Fruit fly (Drosophila melanogaster) whole organism, embryonic: ENCODE measurements around the gene Zip89B.

Source experiments
- Adf1 ChIP-seq: fragments of 200-800 bp; sonication (Bioruptor generic); IDR thresholded peaks from 2 replicates; pipeline ENCODE4 v1.3.6; 2022; ENCODE audit warnings: missing biosample characterization, missing genetic modification characterization
- Atf-2 ChIP-seq: fragments of 200-800 bp; sonication (Bioruptor generic); optimal IDR thresholded peaks from 2 replicates; lab custom pipeline; 2016; ENCODE audit warnings: missing biosample characterization, missing genetic modification characterization
- CG1024 ChIP-seq: fragments of 200-800 bp; sonication (Bioruptor generic); IDR thresholded peaks from 2 replicates; pipeline ENCODE4 v1.3.6; 2022; ENCODE audit warnings: missing biosample characterization, missing genetic modification characterization
- CG10431 ChIP-seq: fragments of 200-800 bp; sonication (Bioruptor generic); optimal IDR thresholded peaks from 3 replicates; lab custom pipeline; 2018; ENCODE audit warnings: missing biosample characterization, mild to moderate bottlenecking, missing genetic modification characterization
- CG10565 ChIP-seq: fragments of 200-800 bp; sonication (Bioruptor generic); optimal IDR thresholded peaks from 3 replicates; lab custom pipeline; 2016; ENCODE audit warnings: missing biosample characterization, mild to moderate bottlenecking, missing genetic modification characterization
- CG10959 ChIP-seq: fragments of 200-800 bp; sonication (Bioruptor generic); IDR thresholded peaks from 2 replicates; pipeline ENCODE4 v1.3.6; 2022; ENCODE audit warnings: missing biosample characterization, missing genetic modification characterization
- CG12299 ChIP-seq: fragments of 200-800 bp; sonication (Bioruptor generic); optimal IDR thresholded peaks from 2 replicates; lab custom pipeline; 2018; ENCODE audit warnings: missing biosample characterization, mild to moderate bottlenecking, missing genetic modification characterization
- CG12659 ChIP-seq: fragments of 200-800 bp; sonication (Bioruptor generic); optimal IDR thresholded peaks from 3 replicates; lab custom pipeline; 2017; ENCODE audit warnings: mild to moderate bottlenecking, missing biosample characterization, missing genetic modification reagents, missing genetic modification characterization
- CG12942 ChIP-seq: fragments of 200-800 bp; sonication (Bioruptor generic); optimal IDR thresholded peaks from 3 replicates; lab custom pipeline; 2016; ENCODE audit warnings: missing biosample characterization, missing genetic modification characterization
- CG14441 ChIP-seq: fragments of 200-800 bp; sonication (Bioruptor generic); IDR thresholded peaks from 2 replicates; pipeline ENCODE4 v1.3.6; 2022; ENCODE audit warnings: missing biosample characterization, missing genetic modification characterization
- CG14710 ChIP-seq: fragments of 200-800 bp; sonication (Bioruptor generic); optimal IDR thresholded peaks from 3 replicates; lab custom pipeline; 2019; ENCODE audit warnings: missing biosample characterization, mild to moderate bottlenecking, missing genetic modification characterization, moderate library complexity
- CG15073 ChIP-seq: fragments of 200-800 bp; sonication (Bioruptor generic); optimal IDR thresholded peaks from 2 replicates; lab custom pipeline; 2016; ENCODE audit warnings: missing biosample characterization, missing genetic modification characterization
- CG17568 ChIP-seq: fragments of 200-800 bp; sonication (Bioruptor generic); optimal IDR thresholded peaks from 2 replicates; lab custom pipeline; 2018; ENCODE audit warnings: missing biosample characterization, mild to moderate bottlenecking, missing genetic modification characterization, moderate library complexity
- CG18599 ChIP-seq: fragments of 200-800 bp; sonication (Bioruptor generic); optimal IDR thresholded peaks from 3 replicates; lab custom pipeline; 2017; ENCODE audit warnings: missing biosample characterization, missing genetic modification characterization, mild to moderate bottlenecking, moderate library complexity, missing genetic modification reagents
- CG2202 ChIP-seq: fragments of 200-800 bp; sonication (Bioruptor generic); optimal IDR thresholded peaks from 2 replicates; lab custom pipeline; 2018; ENCODE audit warnings: missing biosample characterization, mild to moderate bottlenecking, missing genetic modification characterization
- CG30403 ChIP-seq: fragments of 200-800 bp; sonication (Bioruptor generic); optimal IDR thresholded peaks from 3 replicates; lab custom pipeline; 2016; ENCODE audit warnings: missing biosample characterization, missing genetic modification characterization
- CG4707 ChIP-seq: fragments of 200-800 bp; sonication (Bioruptor generic); optimal IDR thresholded peaks from 2 replicates; lab custom pipeline; 2018; ENCODE audit warnings: missing biosample characterization, mild to moderate bottlenecking, missing genetic modification characterization, moderate library complexity
- CG4730 ChIP-seq: fragments of 200-800 bp; sonication (Bioruptor generic); IDR thresholded peaks from 2 replicates; pipeline ENCODE4 v1.3.6; 2022; ENCODE audit warnings: missing biosample characterization, missing genetic modification characterization
- CG6654 ChIP-seq: fragments of 200-800 bp; sonication (Bioruptor generic); optimal IDR thresholded peaks from 2 replicates; lab custom pipeline; 2017; ENCODE audit warnings: missing biosample characterization, mild to moderate bottlenecking, missing genetic modification characterization
- CG8089 ChIP-seq: fragments of 200-800 bp; sonication (Bioruptor generic); optimal IDR thresholded peaks from 3 replicates; lab custom pipeline; 2016; ENCODE audit warnings: missing biosample characterization, missing genetic modification characterization
- CG8388 ChIP-seq: fragments of 200-800 bp; sonication (Bioruptor generic); optimal IDR thresholded peaks from 2 replicates; lab custom pipeline; 2019; ENCODE audit warnings: missing biosample characterization, mild to moderate bottlenecking, missing genetic modification characterization, moderate library complexity
- CHES-1-like ChIP-seq: fragments of 200-800 bp; sonication (Bioruptor generic); optimal IDR thresholded peaks from 2 replicates; lab custom pipeline; 2016; ENCODE audit warnings: missing biosample characterization, missing genetic modification characterization
- ERR ChIP-seq: fragments of 200-800 bp; sonication (Bioruptor generic); optimal IDR thresholded peaks from 2 replicates; lab custom pipeline; 2016; ENCODE audit warnings: missing biosample characterization, missing genetic modification characterization
- Ets65A ChIP-seq: fragments of 200-800 bp; sonication (Bioruptor generic); peaks from one replicate; lab custom pipeline; 2016; ENCODE audit warnings: missing biosample characterization, missing genetic modification characterization
- Ets97D ChIP-seq: fragments of 200-800 bp; sonication (Bioruptor generic); optimal IDR thresholded peaks from 3 replicates; lab custom pipeline; 2016; ENCODE audit warnings: missing biosample characterization, missing genetic modification characterization
- Fer3 ChIP-seq: fragments of 200-800 bp; sonication (Bioruptor generic); optimal IDR thresholded peaks from 2 replicates; lab custom pipeline; 2018; ENCODE audit warnings: missing biosample characterization, mild to moderate bottlenecking, missing genetic modification characterization, moderate library complexity
- HHEX ChIP-seq: fragments of 200-800 bp; sonication (Bioruptor generic); optimal IDR thresholded peaks from 3 replicates; lab custom pipeline; 2017; ENCODE audit warnings: missing biosample characterization, mild to moderate bottlenecking, missing genetic modification characterization, missing genetic modification reagents
- HLH54F ChIP-seq: fragments of 200-800 bp; sonication (Bioruptor generic); optimal IDR thresholded peaks from 3 replicates; lab custom pipeline; 2016; ENCODE audit warnings: missing biosample characterization, missing genetic modification characterization
- Hmr ChIP-seq: fragments of 200-800 bp; sonication (Bioruptor generic); optimal IDR thresholded peaks from 3 replicates; lab custom pipeline; 2017; ENCODE audit warnings: mild to moderate bottlenecking, missing biosample characterization, missing genetic modification reagents, missing genetic modification characterization
- Hr78 ChIP-seq, 2 experiments: fragments of 200-800 bp in 1 of 2; fragments of >200 bp in 1 of 2; sonication (Bioruptor generic) in 1 of 2; optimal IDR thresholded peaks; 2 replicates each; lab custom pipeline; 2017 to 2019; ENCODE audit warnings: missing biosample characterization in 2 of 2, missing genetic modification characterization in 2 of 2, mild to moderate bottlenecking in 1 of 2, moderate library complexity in 1 of 2
- MBD-R2 ChIP-seq: fragments of 200-800 bp; sonication (Bioruptor generic); IDR thresholded peaks from 2 replicates; pipeline ENCODE4 v1.3.6; 2022; ENCODE audit warnings: missing biosample characterization, missing genetic modification characterization
- Max ChIP-seq: fragments of 200-800 bp; sonication (Bioruptor generic); optimal IDR thresholded peaks from 2 replicates; lab custom pipeline; 2016; ENCODE audit warnings: missing biosample characterization, mild to moderate bottlenecking, missing genetic modification characterization
- Myb ChIP-seq: fragments of 200-800 bp; sonication (Bioruptor generic); optimal IDR thresholded peaks from 2 replicates; lab custom pipeline; 2016; ENCODE audit warnings: missing biosample characterization, missing genetic modification characterization
- NC2α ChIP-seq: fragments of 200-800 bp; sonication (Bioruptor generic); optimal IDR thresholded peaks from 2 replicates; lab custom pipeline; 2016; ENCODE audit warnings: missing biosample characterization, missing genetic modification characterization
- Pdp1 ChIP-seq, 2 experiments: fragments of 200-800 bp; sonication (Bioruptor generic); optimal IDR thresholded peaks; 3 replicates each; lab custom pipeline; 2016; ENCODE audit warnings: missing biosample characterization in 2 of 2, missing genetic modification characterization in 2 of 2, mild to moderate bottlenecking in 1 of 2, moderate library complexity in 1 of 2
- Side ChIP-seq: fragments of 200-800 bp; sonication (Bioruptor generic); optimal IDR thresholded peaks from 2 replicates; lab custom pipeline; 2016; ENCODE audit warnings: missing biosample characterization, missing genetic modification characterization
- Six4 ChIP-seq: fragments of 200-800 bp; sonication (Bioruptor generic); optimal IDR thresholded peaks from 2 replicates; lab custom pipeline; 2016; ENCODE audit warnings: missing biosample characterization, missing genetic modification characterization
- bbx ChIP-seq: fragments of 200-800 bp; sonication (Bioruptor generic); IDR thresholded peaks from 2 replicates; pipeline ENCODE4 v1.3.6; 2022; ENCODE audit warnings: missing biosample characterization, missing genetic modification characterization; ENCODE audit not compliant: partially characterized antibody
- ems ChIP-seq: fragments of 200-800 bp; sonication (Bioruptor generic); optimal IDR thresholded peaks from 3 replicates; lab custom pipeline; 2016; ENCODE audit warnings: missing biosample characterization, missing genetic modification characterization
- grau ChIP-seq: fragments of 200-800 bp; optimal IDR thresholded peaks from 3 replicates; lab custom pipeline; 2019; ENCODE audit warnings: missing biosample characterization, mild to moderate bottlenecking, missing genetic modification characterization, moderate library complexity
- lola ChIP-seq, 3 experiments: fragments of >200 bp in 2 of 3; fragments of 200-800 bp in 1 of 3; sonication (Bioruptor generic) in 1 of 3; optimal IDR thresholded peaks; 2 replicates each; lab custom pipeline; 2017 to 2019; ENCODE audit warnings: missing biosample characterization in 3 of 3, missing genetic modification characterization in 3 of 3, mild to moderate bottlenecking in 1 of 3, moderate library complexity in 1 of 3
- luna ChIP-seq: fragments of 200-800 bp; sonication (Bioruptor generic); optimal IDR thresholded peaks from 2 replicates; lab custom pipeline; 2016; ENCODE audit warnings: missing biosample characterization, missing genetic modification characterization
- odd ChIP-seq: fragments of 200-800 bp; sonication (Bioruptor generic); optimal IDR thresholded peaks from 2 replicates; lab custom pipeline; 2017; ENCODE audit warnings: missing biosample characterization, mild to moderate bottlenecking, missing genetic modification characterization
- onecut ChIP-seq: fragments of 200-800 bp; sonication (Bioruptor generic); IDR thresholded peaks from 2 replicates; pipeline ENCODE4 v1.3.6; 2022; ENCODE audit warnings: missing biosample characterization, missing genetic modification characterization
- pho ChIP-seq: fragments of 200-800 bp; sonication (Bioruptor generic); optimal IDR thresholded peaks from 2 replicates; lab custom pipeline; 2016; ENCODE audit warnings: missing biosample characterization, missing genetic modification characterization
- rib ChIP-seq: fragments of 200-800 bp; sonication (Bioruptor generic); IDR thresholded peaks from 2 replicates; pipeline ENCODE4 v1.3.6; 2022; ENCODE audit warnings: missing biosample characterization, missing genetic modification characterization
- row ChIP-seq: fragments of 200-800 bp; sonication (Bioruptor generic); IDR thresholded peaks from 3 replicates; pipeline ENCODE4 v1.3.6; 2022; ENCODE audit warnings: missing biosample characterization, missing genetic modification characterization
- ttk ChIP-seq: fragments of 200-800 bp; sonication (Bioruptor generic); IDR thresholded peaks from 2 replicates; pipeline ENCODE4 v2.1.2; 2022; ENCODE audit warnings: missing biosample characterization, missing genetic modification characterization
- tup ChIP-seq: fragments of 200-800 bp; sonication (Bioruptor generic); optimal IDR thresholded peaks from 2 replicates; lab custom pipeline; 2016; ENCODE audit warnings: missing biosample characterization, mild to moderate bottlenecking, missing genetic modification characterization, moderate library complexity
- zfh2 ChIP-seq: fragments of 200-800 bp; sonication (Bioruptor generic); optimal IDR thresholded peaks from 2 replicates; lab custom pipeline; 2016; ENCODE audit warnings: missing biosample characterization, missing genetic modification characterization

Gene Zip89B

DNA sequence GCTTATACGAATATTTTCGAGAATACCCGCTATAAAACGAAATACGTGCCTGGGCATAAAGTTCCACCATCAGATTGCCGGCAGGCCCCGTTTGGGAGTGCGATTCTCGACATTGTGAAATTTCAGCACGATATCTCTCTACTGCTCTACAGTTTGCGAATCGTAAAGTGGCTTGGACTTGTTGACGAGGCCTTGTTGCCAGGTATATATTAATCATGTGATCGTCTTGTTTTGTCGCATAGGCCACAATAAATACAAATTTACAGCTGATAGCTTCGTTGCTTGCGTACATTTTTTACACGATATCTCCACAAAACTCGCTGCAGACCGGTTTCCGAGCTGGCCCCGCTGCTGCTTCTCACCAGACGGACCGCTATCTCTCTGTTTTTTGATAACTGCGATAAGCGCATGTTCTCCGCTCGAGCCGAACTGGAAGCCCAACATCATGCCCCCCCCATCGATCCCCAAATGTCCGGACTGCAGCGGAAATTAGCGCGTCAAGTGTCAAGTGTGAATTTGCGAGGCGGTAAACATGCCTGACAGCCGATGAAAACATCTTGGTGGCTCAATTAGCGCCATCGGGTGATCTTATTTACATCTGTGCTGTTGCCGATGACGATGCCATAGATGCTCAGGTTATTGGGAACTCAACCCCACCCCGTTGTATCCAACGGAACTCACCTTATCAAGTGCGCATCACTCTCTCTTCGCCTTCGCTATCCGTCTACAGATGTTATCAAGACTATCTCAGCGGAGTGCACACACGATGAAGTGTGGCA lies 3.9 kb downstream of the Zip89B start (continued):
- no peak for TF ChIP-seq Ets97D (GFP tag; lab: Kevin White, UChicago)
- TF ChIP-seq Max (GFP tag; lab: Kevin White, UChicago) = no peak
- TF ChIP-seq CG12942 = no peak
- TF ChIP-seq Atf-2 = no peak
- peak; percentile 29 for TF ChIP-seq grau (tag; lab: Kevin White, UChicago)
- TF ChIP-seq HHEX (GFP tag; lab: Kevin White, UChicago) = no peak
- TF ChIP-seq CG10959 = no peak
- TF ChIP-seq NC2α = no peak
- no peak for TF ChIP-seq tup (GFP tag; lab: Kevin White, UChicago)
- no peak; the same call in 1 of the 2 replicates for TF ChIP-seq MBD-R2 (GFP tag; lab: Robert Waterston, UW)
- no peak for TF ChIP-seq CG17568
- no peak for TF ChIP-seq CG8089 (GFP tag; lab: Kevin White, UChicago)
- TF ChIP-seq Hmr (GFP tag; lab: Kevin White, UChicago) = no peak
- peak; percentile 2 to 34 for TF ChIP-seq Pdp1 (GFP tag; optimal IDR thresholded peaks at IDR 0.05; lab: Kevin White, UChicago)
- TF ChIP-seq lola (GFP tag; optimal IDR thresholded peaks at IDR 0.05; lab: Kevin White, UChicago) = peak in 1 of 3 experiments; percentile 3
- no peak for TF ChIP-seq CG12299
- peak; percentile 6 for TF ChIP-seq CG30403 (GFP tag; lab: Kevin White, UChicago)
- no peak for TF ChIP-seq CG2202 (tag; lab: Kevin White, UChicago)
- TF ChIP-seq Adf1 (GFP tag; lab: Robert Waterston, UW) = no peak
- TF ChIP-seq CG10431 (GFP tag; lab: Kevin White, UChicago) = no peak
- no peak for TF ChIP-seq ems
- TF ChIP-seq rib (GFP tag; lab: Robert Waterston, UW) = no peak
- TF ChIP-seq Myb (GFP tag; lab: Kevin White, UChicago) = peak; percentile 2
- TF ChIP-seq CG4730 (GFP tag; lab: Robert Waterston, UW) = no peak
- no peak for TF ChIP-seq luna
- TF ChIP-seq CG8388 (GFP tag; lab: Kevin White, UChicago) = peak; percentile 13
- TF ChIP-seq CG10565 = no peak
- no peak for TF ChIP-seq CG6654
- no peak for TF ChIP-seq bbx (GFP tag; lab: Robert Waterston, UW)
- no peak for TF ChIP-seq CG4707 (GFP tag; lab: Kevin White, UChicago)
- peak; percentile 23 for TF ChIP-seq CG12659
- no peak for TF ChIP-seq CG14710
- peak; percentile 29 for TF ChIP-seq Fer3 (tag; lab: Kevin White, UChicago)
- no peak for TF ChIP-seq onecut (GFP tag; lab: Robert Waterston, UW)
- TF ChIP-seq odd (GFP tag; lab: Kevin White, UChicago) = no peak
- no peak for TF ChIP-seq Hr78 (GFP tag; optimal IDR thresholded peaks at IDR 0.05; lab: Kevin White, UChicago)
- TF ChIP-seq ttk (GFP tag; lab: Robert Waterston, UW) = no peak
- TF ChIP-seq Side (GFP tag; lab: Kevin White, UChicago) = no peak
- TF ChIP-seq Six4 (GFP tag; lab: Kevin White, UChicago) = no peak
- TF ChIP-seq CG1024 = no peak
- peak; percentile 1 for TF ChIP-seq ERR (GFP tag; lab: Kevin White, UChicago)
- no peak for TF ChIP-seq HLH54F
- TF ChIP-seq pho (GFP tag; lab: Kevin White, UChicago) = no peak
- peak; percentile 33 for TF ChIP-seq CG18599 (GFP tag; lab: Kevin White, UChicago)
- TF ChIP-seq CG15073 = no peak
- TF ChIP-seq CG14441 (GFP tag; lab: Robert Waterston, UW) = peak; percentile 38; the same call in 1 of the 2 replicates
- TF ChIP-seq Ets65A = peak; percentile 91
- TF ChIP-seq row (GFP tag; lab: Robert Waterston, UW) = peak; percentile 67
- peak; percentile 10 for TF ChIP-seq zfh2
- TF ChIP-seq CHES-1-like (GFP tag; lab: Kevin White, UChicago) = peak; percentile 27
